Fruit fly (Drosophila melanogaster) whole organism, embryonic: ENCODE results near the gene dpr18.

Experiments used
- C15 ChIP-seq: fragments of 200-800 bp; sonication (Bioruptor generic); IDR thresholded peaks from 3 replicates; pipeline ENCODE4 v1.3.6; 2022; ENCODE audit warnings: missing biosample characterization, missing genetic modification characterization
- CG10267 ChIP-seq: fragments of 200-800 bp; sonication (Bioruptor generic); optimal IDR thresholded peaks from 2 replicates; lab custom pipeline; 2018; ENCODE audit warnings: missing biosample characterization, mild to moderate bottlenecking, missing genetic modification characterization, moderate library complexity
- CG10462 ChIP-seq: fragments of 200-800 bp; sonication (Bioruptor generic); optimal IDR thresholded peaks from 2 replicates; lab custom pipeline; 2016; ENCODE audit warnings: missing biosample characterization, missing genetic modification characterization
- CG10565 ChIP-seq: fragments of 200-800 bp; sonication (Bioruptor generic); optimal IDR thresholded peaks from 3 replicates; lab custom pipeline; 2016; ENCODE audit warnings: missing biosample characterization, mild to moderate bottlenecking, missing genetic modification characterization
- CG12236 ChIP-seq: fragments of 200-800 bp; sonication (Bioruptor generic); optimal IDR thresholded peaks from 2 replicates; lab custom pipeline; 2016; ENCODE audit warnings: missing biosample characterization, missing genetic modification characterization
- CG13287 ChIP-seq: fragments of 200-800 bp; sonication (Bioruptor generic); IDR thresholded peaks from 2 replicates; pipeline ENCODE4 v1.3.6; 2022; ENCODE audit warnings: missing biosample characterization, missing genetic modification characterization; ENCODE audit not compliant: partially characterized antibody
- CG14965 ChIP-seq: fragments of 200-800 bp; sonication (Bioruptor generic); optimal IDR thresholded peaks from 2 replicates; lab custom pipeline; 2016; ENCODE audit warnings: missing biosample characterization, missing genetic modification characterization, borderline replicate concordance
- CG16813 ChIP-seq: fragments of 200-800 bp; sonication (Bioruptor generic); IDR thresholded peaks from 3 replicates; pipeline ENCODE4 v1.3.6; 2022; ENCODE audit warnings: missing biosample characterization, missing genetic modification characterization; ENCODE audit not compliant: partially characterized antibody
- CG17186 ChIP-seq: fragments of 200-800 bp; sonication (Bioruptor generic); optimal IDR thresholded peaks from 3 replicates; lab custom pipeline; 2017; ENCODE audit warnings: missing biosample characterization, missing genetic modification reagents, missing genetic modification characterization
- CG18764 ChIP-seq: fragments of 200-800 bp; sonication (Bioruptor generic); optimal IDR thresholded peaks from 3 replicates; lab custom pipeline; 2016; ENCODE audit warnings: missing biosample characterization, missing genetic modification characterization
- CG3163 ChIP-seq: fragments of 200-800 bp; sonication (Bioruptor generic); optimal IDR thresholded peaks from 3 replicates; lab custom pipeline; 2016; ENCODE audit warnings: missing biosample characterization, missing genetic modification characterization
- CG3281 ChIP-seq: fragments of 200-800 bp; sonication (Bioruptor generic); optimal IDR thresholded peaks from 3 replicates; lab custom pipeline; 2017; ENCODE audit warnings: missing biosample characterization, mild to moderate bottlenecking, missing genetic modification characterization
- CG33557 ChIP-seq: fragments of 200-800 bp; sonication (Bioruptor generic); optimal IDR thresholded peaks from 2 replicates; lab custom pipeline; 2019; ENCODE audit warnings: missing biosample characterization, mild to moderate bottlenecking, missing genetic modification characterization, moderate library complexity
- CG42726 ChIP-seq: fragments of 200-800 bp; sonication (Bioruptor generic); IDR thresholded peaks from 2 replicates; pipeline ENCODE4 v1.3.6; 2022; ENCODE audit warnings: missing biosample characterization, missing genetic modification characterization; ENCODE audit not compliant: partially characterized antibody
- CG4282 ChIP-seq: fragments of 200-800 bp; sonication (Bioruptor generic); optimal IDR thresholded peaks from 2 replicates; lab custom pipeline; 2016; ENCODE audit warnings: missing biosample characterization, missing genetic modification characterization
- CG43689 ChIP-seq: fragments of 200-800 bp; sonication (Bioruptor generic); IDR thresholded peaks from 2 replicates; pipeline ENCODE4 v1.3.6; 2022; ENCODE audit warnings: missing biosample characterization, missing genetic modification characterization
- CG6654 ChIP-seq: fragments of 200-800 bp; sonication (Bioruptor generic); optimal IDR thresholded peaks from 2 replicates; lab custom pipeline; 2017; ENCODE audit warnings: missing biosample characterization, mild to moderate bottlenecking, missing genetic modification characterization
- CG7987 ChIP-seq: fragments of 200-800 bp; sonication (Bioruptor generic); optimal IDR thresholded peaks from 2 replicates; lab custom pipeline; 2018; ENCODE audit warnings: missing biosample characterization, mild to moderate bottlenecking, missing genetic modification characterization, moderate library complexity
- CG9215 ChIP-seq: fragments of 200-800 bp; sonication (Bioruptor generic); IDR thresholded peaks from 2 replicates; pipeline ENCODE4 v1.3.6; 2022; ENCODE audit warnings: missing biosample characterization, missing genetic modification characterization
- CG9437 ChIP-seq: fragments of 200-800 bp; sonication (Bioruptor generic); optimal IDR thresholded peaks from 2 replicates; lab custom pipeline; 2018; ENCODE audit warnings: missing biosample characterization, mild to moderate bottlenecking, missing genetic modification characterization
- CTCF ChIP-seq: fragments of 200-800 bp; sonication (Bioruptor generic); optimal IDR thresholded peaks from 2 replicates; lab custom pipeline; 2017; ENCODE audit warnings: missing biosample characterization, mild to moderate bottlenecking, missing genetic modification characterization, moderate library complexity
- Dref ChIP-seq: fragments of 200-800 bp; sonication (Bioruptor generic); IDR thresholded peaks from 2 replicates; pipeline ENCODE4 v1.3.6; 2022; ENCODE audit warnings: missing biosample characterization, missing genetic modification characterization
- Drgx ChIP-seq: fragments of 200-800 bp; sonication (Bioruptor generic); IDR thresholded peaks from 2 replicates; pipeline ENCODE4 v1.3.6; 2022; ENCODE audit warnings: missing biosample characterization, missing genetic modification characterization
- Hand ChIP-seq: fragments of 200-800 bp; sonication (Bioruptor generic); optimal IDR thresholded peaks from 2 replicates; lab custom pipeline; 2017; ENCODE audit warnings: mild to moderate bottlenecking, missing biosample characterization, missing genetic modification reagents, missing genetic modification characterization
- Hr3 ChIP-seq: fragments of 200-800 bp; sonication (Bioruptor generic); optimal IDR thresholded peaks from 3 replicates; lab custom pipeline; 2016; ENCODE audit warnings: missing biosample characterization, missing genetic modification characterization
- MTF-1 ChIP-seq: fragments of 200-800 bp; sonication (Bioruptor generic); optimal IDR thresholded peaks from 2 replicates; lab custom pipeline; 2018; ENCODE audit warnings: missing biosample characterization, mild to moderate bottlenecking, missing genetic modification characterization, borderline replicate concordance
- Mad ChIP-seq: fragments of 200-800 bp; sonication (Bioruptor generic); optimal IDR thresholded peaks from 2 replicates; lab custom pipeline; 2016; ENCODE audit warnings: missing biosample characterization, missing genetic modification characterization
- NC2α ChIP-seq: fragments of 200-800 bp; sonication (Bioruptor generic); optimal IDR thresholded peaks from 2 replicates; lab custom pipeline; 2016; ENCODE audit warnings: missing biosample characterization, missing genetic modification characterization
- NC2β ChIP-seq: fragments of 200-800 bp; sonication (Bioruptor generic); optimal IDR thresholded peaks from 2 replicates; lab custom pipeline; 2016; ENCODE audit warnings: missing biosample characterization, missing genetic modification characterization
- Poxn ChIP-seq: fragments of 200-800 bp; sonication (Bioruptor generic); IDR thresholded peaks from 2 replicates; pipeline ENCODE4 v1.3.6; 2022; ENCODE audit warnings: missing biosample characterization, missing genetic modification characterization
- Sox102F ChIP-seq: fragments of 200-800 bp; sonication (Bioruptor generic); optimal IDR thresholded peaks from 2 replicates; lab custom pipeline; 2018; ENCODE audit warnings: missing biosample characterization, mild to moderate bottlenecking, missing genetic modification characterization, moderate library complexity
- ac ChIP-seq: fragments of 200-800 bp; sonication (Bioruptor generic); optimal IDR thresholded peaks from 3 replicates; lab custom pipeline; 2017; ENCODE audit warnings: missing biosample characterization, mild to moderate bottlenecking, missing genetic modification characterization
- ash1 ChIP-seq: fragments of 200-800 bp; sonication (Bioruptor generic); optimal IDR thresholded peaks from 2 replicates; lab custom pipeline; 2018; ENCODE audit warnings: missing biosample characterization, mild to moderate bottlenecking, missing genetic modification characterization
- bowl ChIP-seq: fragments of 200-800 bp; sonication (Bioruptor generic); IDR thresholded peaks from 2 replicates; pipeline ENCODE4 v1.3.6; 2022; ENCODE audit warnings: missing biosample characterization, missing genetic modification characterization
- caup ChIP-seq: fragments of 200-800 bp; sonication (Bioruptor generic); optimal IDR thresholded peaks from 3 replicates; lab custom pipeline; 2017; ENCODE audit warnings: missing biosample characterization, mild to moderate bottlenecking, missing genetic modification characterization, moderate library complexity; ENCODE audit not compliant: severe bottlenecking
- dati ChIP-seq: fragments of 200-800 bp; sonication (Bioruptor generic); IDR thresholded peaks from 2 replicates; pipeline ENCODE4 v1.3.6; 2022; ENCODE audit warnings: missing biosample characterization, missing genetic modification characterization
- gsb ChIP-seq: fragments of 200-800 bp; sonication (Bioruptor generic); IDR thresholded peaks from 2 replicates; pipeline ENCODE4 v1.3.6; 2022; ENCODE audit warnings: missing biosample characterization, missing genetic modification characterization
- kah ChIP-seq: fragments of 200-800 bp; sonication (Bioruptor generic); optimal IDR thresholded peaks from 2 replicates; lab custom pipeline; 2018; ENCODE audit warnings: missing biosample characterization, mild to moderate bottlenecking, missing genetic modification characterization
- lov ChIP-seq, 2 experiments: fragments of 200-800 bp in 1 of 2; fragments of >200 bp in 1 of 2; sonication (Bioruptor generic) in 1 of 2; IDR thresholded peaks in 1 of 2; optimal IDR thresholded peaks in 1 of 2; 2 replicates in 1 of 2; 3 replicates in 1 of 2; pipeline versions ENCODE4 v1.3.6 to Lab custom; 2017 to 2022; ENCODE audit warnings: missing biosample characterization in 1 of 2, missing genetic modification characterization in 1 of 2
- nau ChIP-seq: fragments of 200-800 bp; sonication (Bioruptor generic); optimal IDR thresholded peaks from 3 replicates; lab custom pipeline; 2017; ENCODE audit warnings: missing biosample characterization, mild to moderate bottlenecking, missing genetic modification characterization, missing genetic modification reagents
- nerfin-1 ChIP-seq: fragments of 200-800 bp; sonication (Bioruptor generic); optimal IDR thresholded peaks from 3 replicates; lab custom pipeline; 2019; ENCODE audit warnings: missing biosample characterization, mild to moderate bottlenecking, missing genetic modification characterization, moderate library complexity
- peb ChIP-seq: fragments of 200-800 bp; sonication (Bioruptor generic); IDR thresholded peaks from 2 replicates; pipeline ENCODE4 v1.3.6; 2022; ENCODE audit warnings: missing biosample characterization, missing genetic modification characterization
- pros ChIP-seq: fragments of 200-800 bp; sonication (Bioruptor generic); optimal IDR thresholded peaks from 3 replicates; lab custom pipeline; 2019; ENCODE audit warnings: missing biosample characterization, mild to moderate bottlenecking, missing genetic modification characterization, moderate library complexity
- sc ChIP-seq, 3 experiments: fragments of >200 bp in 2 of 3; fragments of 200-800 bp in 1 of 3; sonication (Bioruptor generic) in 1 of 3; optimal IDR thresholded peaks; 2 replicates in 2 of 3; 3 replicates in 1 of 3; lab custom pipeline; 2017; ENCODE audit warnings: mild to moderate bottlenecking in 1 of 3, missing biosample characterization in 1 of 3, missing genetic modification characterization in 1 of 3, missing genetic modification reagents in 1 of 3
- sens ChIP-seq: fragments of 200-800 bp; sonication (Bioruptor generic); peaks from one replicate; lab custom pipeline; 2016; ENCODE audit warnings: missing biosample characterization, missing genetic modification characterization
- slbo ChIP-seq: fragments of 200-800 bp; sonication (Bioruptor generic); IDR thresholded peaks from 2 replicates; pipeline ENCODE4 v1.3.6; 2022; ENCODE audit warnings: missing biosample characterization, missing genetic modification characterization
- unpg ChIP-seq: fragments of 200-800 bp; sonication (Bioruptor generic); optimal IDR thresholded peaks from 3 replicates; lab custom pipeline; 2018; ENCODE audit warnings: missing biosample characterization, mild to moderate bottlenecking, missing genetic modification characterization, moderate library complexity
- vnd ChIP-seq: fragments of 200-800 bp; sonication (Bioruptor generic); IDR thresholded peaks from 3 replicates; pipeline ENCODE4 v1.3.6; 2022; ENCODE audit warnings: missing biosample characterization, missing genetic modification characterization; ENCODE audit not compliant: partially characterized antibody
- yki ChIP-seq: fragments of >200 bp; optimal IDR thresholded peaks from 3 replicates; lab custom pipeline; 2018
- zfh1 ChIP-seq: fragments of 200-800 bp; sonication (Bioruptor generic); IDR thresholded peaks from 3 replicates; pipeline ENCODE4 v1.3.6; 2022; ENCODE audit warnings: missing biosample characterization, missing genetic modification characterization

Gene dpr18

DNA sequence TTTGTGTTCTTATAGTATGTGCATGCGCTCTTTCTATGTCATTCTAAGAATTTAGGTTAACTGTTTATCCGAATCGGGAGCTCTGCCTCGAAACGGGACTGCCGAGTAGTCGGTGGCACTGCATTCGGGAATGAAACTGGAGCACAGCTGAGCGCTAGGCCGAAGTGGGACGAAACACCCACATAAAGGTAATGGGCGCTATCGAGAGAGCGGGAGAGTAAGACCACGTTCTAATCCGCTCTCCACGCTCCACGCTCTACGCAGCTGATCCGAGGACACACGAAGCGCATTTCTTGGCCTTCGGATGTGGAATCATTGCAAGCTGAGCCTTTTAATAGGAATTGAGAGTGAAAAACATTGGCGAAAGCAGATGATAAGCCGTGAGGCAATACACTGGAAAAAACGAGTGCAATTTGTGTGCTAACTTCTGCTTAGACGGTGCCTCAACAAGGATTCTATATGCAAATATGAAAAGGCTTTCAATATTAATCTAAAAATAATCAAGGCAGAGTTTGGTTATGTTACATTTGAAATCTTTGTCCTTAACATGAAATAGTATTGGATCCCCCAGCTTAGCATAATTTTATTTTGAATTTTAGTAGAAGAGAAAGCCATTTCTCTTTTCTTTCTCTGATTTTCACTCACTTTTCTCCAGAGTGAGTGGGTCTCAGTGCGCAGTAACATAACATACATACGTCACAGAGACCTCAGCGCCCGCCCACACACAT lies 22.5 kb downstream of the dpr18 start (continued):
- no peak for TF ChIP-seq CG13287 (GFP tag; lab: Robert Waterston, UW)
- TF ChIP-seq Dref (GFP tag; lab: Robert Waterston, UW): no peak
- no peak for TF ChIP-seq Sox102F (GFP tag; lab: Kevin White, UChicago)
- TF ChIP-seq sc (optimal IDR thresholded peaks at IDR 0.05; lab: Kevin White, UChicago): no peak
- no peak for TF ChIP-seq sc (GFP tag; optimal IDR thresholded peaks at IDR 0.05; lab: Kevin White, UChicago)
- TF ChIP-seq CG16813 (GFP tag; lab: Robert Waterston, UW): no peak
- TF ChIP-seq CG10267 (tag; lab: Kevin White, UChicago): no peak
- TF ChIP-seq Hand (GFP tag; lab: Kevin White, UChicago): peak; percentile 23
- TF ChIP-seq CG18764 (GFP tag; lab: Kevin White, UChicago): no peak
- TF ChIP-seq CG9437 (GFP tag; lab: Kevin White, UChicago): no peak
- TF ChIP-seq CG10462 (GFP tag; lab: Kevin White, UChicago): no peak
- TF ChIP-seq lov (optimal IDR thresholded peaks at IDR 0.05; lab: Kevin White, UChicago): no peak
- TF ChIP-seq lov (GFP tag; IDR thresholded peaks at IDR 0.05; lab: Robert Waterston, UW): no peak
- TF ChIP-seq CTCF (GFP tag; lab: Kevin White, UChicago): no peak
- no peak for TF ChIP-seq NC2α (GFP tag; lab: Kevin White, UChicago)
- TF ChIP-seq unpg (GFP tag; lab: Kevin White, UChicago): no peak
- no peak for TF ChIP-seq nerfin-1 (tag; lab: Kevin White, UChicago)
- no peak for TF ChIP-seq MTF-1 (GFP tag; lab: Kevin White, UChicago)
- no peak for TF ChIP-seq CG14965 (GFP tag; lab: Kevin White, UChicago)
- no peak for TF ChIP-seq peb (GFP tag; lab: Robert Waterston, UW)
- TF ChIP-seq nau (GFP tag; lab: Kevin White, UChicago): no peak
- TF ChIP-seq CG17186: no peak
- no peak for TF ChIP-seq CG9215 (GFP tag; lab: Robert Waterston, UW)
- no peak for TF ChIP-seq ac
- TF ChIP-seq CG43689: no peak
- no peak for TF ChIP-seq CG33557 (GFP tag; lab: Kevin White, UChicago)
- no peak for TF ChIP-seq Mad
- TF ChIP-seq Drgx (GFP tag; lab: Robert Waterston, UW): no peak
- no peak for TF ChIP-seq C15 (GFP tag; lab: Robert Waterston, UW)
- no peak for TF ChIP-seq vnd
- no peak for TF ChIP-seq pros (GFP tag; lab: Kevin White, UChicago)
- TF ChIP-seq CG7987 (GFP tag; lab: Kevin White, UChicago): no peak
- no peak for TF ChIP-seq CG42726 (GFP tag; lab: Robert Waterston, UW)
- TF ChIP-seq Poxn (GFP tag; lab: Robert Waterston, UW): no peak
- TF ChIP-seq kah (GFP tag; lab: Kevin White, UChicago): no peak
- no peak for TF ChIP-seq dati (GFP tag; lab: Robert Waterston, UW)
- no peak for TF ChIP-seq CG4282
- no peak for TF ChIP-seq yki (lab: Kevin White, UChicago)
- TF ChIP-seq sens (GFP tag; lab: Kevin White, UChicago): peak; percentile 82
- TF ChIP-seq caup (GFP tag; lab: Kevin White, UChicago): peak; percentile 17
- no peak for TF ChIP-seq NC2β (GFP tag; lab: Kevin White, UChicago)
- no peak for TF ChIP-seq CG6654 (GFP tag; lab: Kevin White, UChicago)
- TF ChIP-seq CG3163 (GFP tag; lab: Kevin White, UChicago): peak; percentile 29
- no peak for TF ChIP-seq zfh1 (GFP tag; lab: Robert Waterston, UW)
- no peak for TF ChIP-seq CG10565 (GFP tag; lab: Kevin White, UChicago)
- no peak for TF ChIP-seq CG12236 (GFP tag; lab: Kevin White, UChicago)
- TF ChIP-seq gsb (GFP tag; lab: Robert Waterston, UW): no peak
- TF ChIP-seq CG3281: peak; percentile 29
- no peak for TF ChIP-seq Hr3 (GFP tag; lab: Kevin White, UChicago)
- TF ChIP-seq slbo (GFP tag; lab: Robert Waterston, UW): no peak
- TF ChIP-seq ash1 (GFP tag; lab: Kevin White, UChicago): no peak
- no peak for TF ChIP-seq bowl (GFP tag; lab: Robert Waterston, UW)
